Worm (Caenorhabditis elegans) whole organism, late embryonic: ENCODE results near the gene R53.8.
A peak's percentile ranks its signal among the peaks of the same experiment; 100 is the strongest.

Experiments
- ama-1 ChIP-seq: fragments of 150-350 bp; optimal IDR thresholded peaks from 2 replicates; lab custom pipeline; 2014
- ceh-14 ChIP-seq: sonication (generic microtip); optimal IDR thresholded peaks from 2 replicates; lab custom pipeline; 2016; ENCODE audit warnings: missing genotype, missing genetic modification characterization, missing compliant biosample characterization
- ceh-22 ChIP-seq: sonication (generic microtip); optimal IDR thresholded peaks from 2 replicates; lab custom pipeline; 2017; ENCODE audit warnings: missing biosample characterization, missing genetic modification characterization
- fkh-10 ChIP-seq: fragments of 150-350 bp; optimal IDR thresholded peaks from 2 replicates; lab custom pipeline; 2014; ENCODE audit warnings: missing biosample characterization, missing genetic modification reagents, missing genetic modification characterization
- hlh-8 ChIP-seq: sonication (generic microtip); optimal IDR thresholded peaks from 2 replicates; lab custom pipeline; 2016; ENCODE audit warnings: missing genotype, missing genetic modification characterization, missing compliant biosample characterization
- odd-2 ChIP-seq: sonication (generic microtip); optimal IDR thresholded peaks from 2 replicates; lab custom pipeline; 2017; ENCODE audit warnings: antibody characterized with exemption, mild to moderate bottlenecking, missing genetic modification characterization, missing compliant biosample characterization
- pax-1 ChIP-seq: fragments of 150-350 bp; optimal IDR thresholded peaks from 2 replicates; lab custom pipeline; 2014; ENCODE audit warnings: missing biosample characterization, missing genetic modification characterization
- pha-4 ChIP-seq: fragments of 150-350 bp; optimal IDR thresholded peaks from 2 replicates; lab custom pipeline; 2018; ENCODE audit warnings: missing biosample characterization, missing genetic modification reagents, missing genetic modification characterization
- tbx-2 ChIP-seq: sonication (generic microtip); optimal IDR thresholded peaks from 2 replicates; lab custom pipeline; 2016; ENCODE audit warnings: missing genetic modification characterization, missing compliant biosample characterization

DNA sequence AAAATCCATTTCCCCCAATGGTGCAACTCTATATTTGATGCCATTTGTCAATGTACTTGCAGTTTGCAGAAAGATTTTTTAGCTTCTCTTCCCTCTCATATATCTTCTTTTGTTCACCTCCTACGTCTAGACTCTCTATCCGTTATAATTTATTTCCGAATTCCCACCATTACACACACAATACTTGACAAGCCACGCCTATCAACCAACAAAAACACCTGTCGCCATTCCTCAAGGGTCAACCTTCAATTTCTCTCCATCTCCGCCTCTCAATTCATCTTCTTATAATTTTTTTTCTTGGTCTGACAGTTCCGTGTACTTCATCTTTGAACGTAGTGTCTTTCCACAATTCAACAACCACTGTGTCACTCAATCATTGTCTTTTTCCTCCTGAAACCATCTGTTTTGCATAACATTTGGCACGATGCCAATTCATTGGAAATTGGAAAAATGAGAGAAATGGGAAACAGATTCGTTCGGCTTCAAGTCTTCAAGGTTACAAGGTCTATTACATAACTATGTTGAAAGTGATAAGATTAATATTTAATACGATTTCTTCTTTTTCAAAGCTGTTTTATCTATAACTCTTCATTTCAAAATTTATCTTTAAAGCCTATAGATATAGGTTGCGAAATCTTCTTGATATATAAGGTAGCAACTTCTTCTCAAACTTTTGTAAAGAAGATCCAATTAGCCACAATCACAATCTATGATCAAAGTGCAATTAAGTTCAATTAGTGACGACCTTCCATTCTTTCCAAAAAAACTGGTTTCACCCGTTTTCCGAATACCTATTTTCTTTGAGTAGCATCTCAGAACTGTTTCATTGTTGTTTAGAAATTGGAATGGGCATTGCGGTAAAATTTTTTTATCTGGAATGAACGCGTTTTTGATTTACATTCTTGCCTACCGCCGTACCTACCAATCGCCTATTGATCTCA is 10.4 kb downstream of the R53.8 start:
- TF ChIP-seq odd-2 (tag; lab: Kevin White, UChicago) (no peak), pha-4 (no peak), ama-1 (lab: Kevin White, UChicago) (no peak), ceh-14 (no peak), hlh-8 (tag; lab: Kevin White, UChicago) (peak; percentile 27), fkh-10 (GFP tag; lab: Kevin White, UChicago) (no peak), tbx-2 (tag; lab: Kevin White, UChicago) (no peak), pax-1 (tag; lab: Kevin White, UChicago) (no peak), ceh-22 (tag; lab: Kevin White, UChicago) (no peak)
